Fruit fly (Drosophila melanogaster) whole organism, prepupa: ENCODE data around the gene CG15155.

Source experiments
- Blimp-1 ChIP-seq: fragments of 200-800 bp; sonication (Bioruptor generic); optimal IDR thresholded peaks from 3 replicates; lab custom pipeline; 2017; ENCODE audit warnings: missing biosample characterization, missing genetic modification characterization, mild to moderate bottlenecking, moderate library complexity, missing genetic modification reagents
- CG10631 ChIP-seq: fragments of 200-800 bp; sonication (Bioruptor generic); optimal IDR thresholded peaks from 2 replicates; lab custom pipeline; 2016; ENCODE audit warnings: missing biosample characterization, missing genetic modification characterization
- CG6854 ChIP-seq: fragments of 200-800 bp; sonication (Bioruptor generic); optimal IDR thresholded peaks from 2 replicates; lab custom pipeline; 2017; ENCODE audit warnings: missing biosample characterization, mild to moderate bottlenecking, missing genetic modification characterization
- CG9139 ChIP-seq: fragments of 200-800 bp; sonication (Bioruptor generic); optimal IDR thresholded peaks from 3 replicates; lab custom pipeline; 2017; ENCODE audit warnings: missing biosample characterization, mild to moderate bottlenecking, missing genetic modification characterization
- acj6 ChIP-seq: fragments of 200-800 bp; sonication (Bioruptor generic); optimal IDR thresholded peaks from 3 replicates; lab custom pipeline; 2016; ENCODE audit warnings: missing biosample characterization, missing genetic modification characterization
- dsx ChIP-seq: fragments of 200-800 bp; optimal IDR thresholded peaks from 3 replicates; lab custom pipeline; 2019; ENCODE audit warnings: missing biosample characterization, mild to moderate bottlenecking, missing genetic modification characterization, moderate library complexity; ENCODE audit not compliant: poor library complexity, severe bottlenecking
- eg ChIP-seq: fragments of 200-800 bp; sonication (Bioruptor generic); IDR thresholded peaks from 3 replicates; pipeline ENCODE4 v1.3.6; 2022; ENCODE audit warnings: missing biosample characterization, missing genetic modification characterization
- ss ChIP-seq, 2 experiments: fragments of 200-800 bp; sonication (Bioruptor generic); optimal IDR thresholded peaks; 2 replicates in 1 of 2; 3 replicates in 1 of 2; lab custom pipeline; 2017 to 2018; ENCODE audit warnings: mild to moderate bottlenecking in 2 of 2, missing biosample characterization in 2 of 2, missing genetic modification characterization in 2 of 2, moderate library complexity in 1 of 2

DNA sequence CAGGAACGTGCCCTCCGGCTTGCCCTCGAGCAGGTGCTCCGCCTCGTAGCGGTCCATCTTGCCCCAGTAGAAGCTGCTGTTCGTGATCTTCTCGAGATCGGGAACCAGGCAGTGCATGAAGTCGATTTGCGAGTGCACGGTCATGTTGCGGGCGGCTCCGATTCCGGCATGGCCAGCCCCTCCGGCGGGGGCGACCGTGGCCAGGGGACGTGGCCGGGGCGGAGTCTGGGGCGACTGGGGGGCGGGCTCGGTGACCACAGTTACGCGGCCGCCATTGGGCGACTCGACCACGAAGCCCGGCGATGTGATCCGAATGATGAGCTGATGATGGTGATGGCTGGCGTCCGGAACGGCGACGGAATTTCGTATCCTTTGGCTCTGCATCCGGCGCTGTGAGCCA lies 14.1 kb upstream of the CG15155 start:
- TF ChIP-seq acj6 (GFP tag; lab: Kevin White, UChicago) (no peak), ss (GFP tag; optimal IDR thresholded peaks at IDR 0.05; lab: Kevin White, UChicago) (no peak), CG9139 (no peak), dsx (no peak), Blimp-1 (GFP tag; lab: Kevin White, UChicago) (no peak), CG6854 (GFP tag; lab: Kevin White, UChicago) (no peak), eg (GFP tag; lab: Robert Waterston, UW) (no peak), CG10631 (GFP tag; lab: Kevin White, UChicago) (no peak)
